Worm (Caenorhabditis elegans) whole organism, young adult: ENCODE measurements around the gene pck-3.

ENCODE experiments used
- K12H6.12 ChIP-seq: fragments of 200-800 bp; sonication (Bioruptor generic); optimal IDR thresholded peaks from 2 replicates; lab custom pipeline; 2018; ENCODE audit warnings: mild to moderate bottlenecking, missing genetic modification characterization, missing compliant biosample characterization
- lsy-27 ChIP-seq: sonication (generic microtip); optimal IDR thresholded peaks from 2 replicates; lab custom pipeline; 2017; ENCODE audit warnings: missing genetic modification characterization, mild to moderate bottlenecking, missing compliant biosample characterization, antibody characterized with exemption, missing genotype, borderline replicate concordance; ENCODE audit not compliant: insufficient read depth
- rec-8 ChIP-seq, 2 experiments: sonication (generic microtip); optimal IDR thresholded peaks; 2 replicates each; lab custom pipeline; 2016; ENCODE audit warnings: mild to moderate bottlenecking in 2 of 2, missing genetic modification characterization in 2 of 2, missing genetic modification reagents in 2 of 2, missing genotype in 2 of 2, missing biosample characterization in 1 of 2, missing compliant biosample characterization in 1 of 2, moderate library complexity in 1 of 2
- somi-1 ChIP-seq: fragments of 200-800 bp; sonication (Bioruptor generic); optimal IDR thresholded peaks from 2 replicates; lab custom pipeline; 2018; ENCODE audit warnings: mild to moderate bottlenecking, missing genetic modification characterization, missing compliant biosample characterization

DNA sequence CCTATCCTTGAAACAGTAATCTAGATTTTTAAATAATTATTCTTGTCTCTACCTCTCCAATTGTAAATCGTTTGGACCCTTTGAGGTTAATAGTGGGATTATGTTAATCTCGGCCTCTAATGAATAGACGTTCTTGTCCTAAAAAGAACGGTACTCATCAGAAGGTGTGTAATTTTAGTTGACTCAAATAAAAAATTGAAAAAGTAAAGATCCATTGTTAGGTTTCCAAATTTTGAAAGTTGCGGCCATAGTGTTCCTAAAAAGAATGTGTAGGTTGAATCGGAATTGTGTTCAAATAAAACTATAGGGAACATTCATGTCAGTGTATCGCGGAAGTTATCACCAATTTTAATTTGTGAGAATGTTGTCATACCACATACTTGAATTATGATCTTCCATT, 40.8 kb upstream of the pck-3 start:
- TF ChIP-seq lsy-27 (tag; lab: Kevin White, UChicago) = no peak
- TF ChIP-seq K12H6.12 (tag; lab: Kevin White, UChicago) = no peak
- TF ChIP-seq rec-8 (tag; optimal IDR thresholded peaks at IDR 0.05; lab: Kevin White, UChicago) = no peak
- TF ChIP-seq somi-1 (GFP tag; lab: Kevin White, UChicago) = no peak
